Worm (Caenorhabditis elegans) whole organism, early embryonic: ENCODE data around the gene haly-1.

ENCODE experiments used
- B0310.2 ChIP-seq: sonication (generic microtip); optimal IDR thresholded peaks from 2 replicates; lab custom pipeline; 2016; ENCODE audit warnings: mild to moderate bottlenecking, missing genetic modification characterization, missing compliant biosample characterization
- F13C5.2 ChIP-seq: sonication (generic microtip); optimal IDR thresholded peaks from 2 replicates; lab custom pipeline; 2017; ENCODE audit warnings: mild to moderate bottlenecking, missing genetic modification characterization, inconsistent platforms, missing compliant biosample characterization
- aly-1 ChIP-seq: sonication (generic microtip); optimal IDR thresholded peaks from 2 replicates; lab custom pipeline; 2016; ENCODE audit warnings: missing genetic modification characterization, missing compliant biosample characterization
- ama-1 ChIP-seq: fragments of 150-350 bp; optimal IDR thresholded peaks from 2 replicates; lab custom pipeline; 2014
- ceh-13 ChIP-seq: fragments of 200-800 bp; sonication (Bioruptor generic); optimal IDR thresholded peaks from 2 replicates; lab custom pipeline; 2018; ENCODE audit warnings: mild to moderate bottlenecking, missing genetic modification characterization, missing compliant biosample characterization
- ceh-36 ChIP-seq: sonication (generic microtip); optimal IDR thresholded peaks from 2 replicates; lab custom pipeline; 2016; ENCODE audit warnings: missing genetic modification characterization, inconsistent platforms, missing compliant biosample characterization
- ets-7 ChIP-seq: sonication (generic microtip); optimal IDR thresholded peaks from 2 replicates; lab custom pipeline; 2016; ENCODE audit warnings: missing genotype, missing genetic modification characterization, missing compliant biosample characterization
- flt-1 ChIP-seq: fragments of 200-800 bp; sonication (Bioruptor generic); IDR thresholded peaks from 2 replicates; pipeline ENCODE4 v1.3.6; 2022; ENCODE audit warnings: missing genetic modification characterization, missing compliant biosample characterization
- hmbx-1 ChIP-seq: sonication (generic microtip); optimal IDR thresholded peaks from 2 replicates; lab custom pipeline; 2016; ENCODE audit warnings: mild to moderate bottlenecking, missing genetic modification characterization, missing compliant biosample characterization
- hmg-4 ChIP-seq: fragments of 200-800 bp; sonication (Bioruptor generic); optimal IDR thresholded peaks from 2 replicates; lab custom pipeline; 2018; ENCODE audit warnings: mild to moderate bottlenecking, missing genetic modification characterization, missing compliant biosample characterization
- hnd-1 ChIP-seq: sonication (generic microtip); optimal IDR thresholded peaks from 2 replicates; lab custom pipeline; 2016; ENCODE audit warnings: missing genetic modification characterization, missing compliant biosample characterization
- pes-1 ChIP-seq: fragments of 200-800 bp; sonication (Bioruptor generic); IDR thresholded peaks from 2 replicates; pipeline ENCODE4 v1.3.6; 2022; ENCODE audit warnings: missing genetic modification reagents, missing genetic modification characterization, missing compliant biosample characterization
- scrt-1 ChIP-seq: fragments of 200-800 bp; sonication (Bioruptor generic); IDR thresholded peaks from 2 replicates; pipeline ENCODE4 v1.3.6; 2022; ENCODE audit warnings: missing genetic modification characterization, missing compliant biosample characterization
- sea-1 ChIP-seq: fragments of 200-800 bp; sonication (Bioruptor generic); conservative IDR thresholded peaks from 2 replicates; pipeline ENCODE4 v1.3.6; 2022; ENCODE audit warnings: missing genetic modification characterization, missing compliant biosample characterization
- tbx-11 ChIP-seq: fragments of 200-800 bp; sonication (Bioruptor generic); IDR thresholded peaks from 2 replicates; pipeline ENCODE4 v1.3.6; 2022; ENCODE audit warnings: missing genetic modification characterization, missing compliant biosample characterization
- tbx-37 ChIP-seq: fragments of 200-800 bp; sonication (Bioruptor generic); conservative IDR thresholded peaks from 2 replicates; pipeline ENCODE4 v1.3.6; 2022; ENCODE audit warnings: missing genetic modification reagents, missing genetic modification characterization, missing compliant biosample characterization
- tra-4 ChIP-seq: sonication (generic microtip); optimal IDR thresholded peaks from 2 replicates; lab custom pipeline; 2017; ENCODE audit warnings: missing genetic modification characterization, missing compliant biosample characterization

Gene haly-1

DNA sequence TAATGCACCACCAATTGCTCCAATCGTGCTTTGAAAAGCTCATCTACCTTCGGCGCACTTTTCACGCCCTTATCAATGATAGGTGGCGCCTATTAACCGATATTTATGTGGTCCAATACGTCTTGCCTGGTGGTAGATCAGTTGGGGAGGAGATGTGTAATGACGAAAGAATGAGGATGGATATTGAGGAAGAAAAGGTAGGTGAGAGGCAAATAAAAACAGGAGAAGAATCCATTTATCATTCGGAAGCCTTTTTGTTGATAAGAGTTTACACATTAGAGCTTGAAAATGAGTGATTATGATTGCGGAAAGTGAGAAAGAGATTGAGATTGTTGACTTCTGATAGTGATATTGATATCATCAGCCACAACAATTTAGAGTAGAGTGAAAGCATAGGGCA, 11.0 kb upstream of the haly-1 start:
- no peak for TF ChIP-seq hmg-4 (GFP tag; lab: Kevin White, UChicago)
- TF ChIP-seq ceh-36 (tag; lab: Kevin White, UChicago), result no peak

- no peak for TF ChIP-seq F13C5.2
- TF ChIP-seq tbx-11, result no peak
- TF ChIP-seq B0310.2, result no peak
- no peak for TF ChIP-seq ama-1 (lab: Kevin White, UChicago)
- TF ChIP-seq hmbx-1 (tag; lab: Kevin White, UChicago), result no peak
- TF ChIP-seq hnd-1 (tag; lab: Kevin White, UChicago), result no peak
- TF ChIP-seq tbx-37 (GFP tag; lab: Robert Waterston, UW), result no peak
- no peak for TF ChIP-seq sea-1 (GFP tag; lab: Robert Waterston, UW)
- TF ChIP-seq tra-4 (tag; lab: Kevin White, UChicago), result no peak
- no peak for TF ChIP-seq pes-1 (GFP tag; lab: Robert Waterston, UW)
- no peak for TF ChIP-seq scrt-1 (GFP tag; lab: Robert Waterston, UW)
- no peak for TF ChIP-seq flt-1
- TF ChIP-seq ceh-36 (tag; lab: Kevin White, UChicago), result no peak
- TF ChIP-seq ets-7 (tag; lab: Kevin White, UChicago), result no peak
These were observed 7.0 kb upstream of the haly-1 start for ce11 chrX:10903416-10903815.

ce11 chrX:10902723-10903322, 6.4 kb upstream of the haly-1 start, which contains the start of gene acbp-3:
Gene acbp-3 (plus strand): TSS chrX:10903272.
- no peak for TF ChIP-seq tra-4 (tag; lab: Kevin White, UChicago)
- no peak for TF ChIP-seq tbx-11
- TF ChIP-seq hmbx-1 (tag; lab: Kevin White, UChicago), result no peak
- TF ChIP-seq ceh-13 (GFP tag; lab: Kevin White, UChicago), result no peak
- no peak for TF ChIP-seq sea-1 (GFP tag; lab: Robert Waterston, UW)
- TF ChIP-seq ets-7 (tag; lab: Kevin White, UChicago), result no peak
- TF ChIP-seq ceh-36 (tag; lab: Kevin White, UChicago), result no peak
- no peak for TF ChIP-seq pes-1 (GFP tag; lab: Robert Waterston, UW)
- TF ChIP-seq F13C5.2, result no peak
- no peak for TF ChIP-seq scrt-1 (GFP tag; lab: Robert Waterston, UW)
- no peak for TF ChIP-seq tbx-37 (GFP tag; lab: Robert Waterston, UW)
- TF ChIP-seq aly-1 (tag; lab: Kevin White, UChicago), result no peak
- TF ChIP-seq hnd-1 (tag; lab: Kevin White, UChicago), result no peak

DNA sequence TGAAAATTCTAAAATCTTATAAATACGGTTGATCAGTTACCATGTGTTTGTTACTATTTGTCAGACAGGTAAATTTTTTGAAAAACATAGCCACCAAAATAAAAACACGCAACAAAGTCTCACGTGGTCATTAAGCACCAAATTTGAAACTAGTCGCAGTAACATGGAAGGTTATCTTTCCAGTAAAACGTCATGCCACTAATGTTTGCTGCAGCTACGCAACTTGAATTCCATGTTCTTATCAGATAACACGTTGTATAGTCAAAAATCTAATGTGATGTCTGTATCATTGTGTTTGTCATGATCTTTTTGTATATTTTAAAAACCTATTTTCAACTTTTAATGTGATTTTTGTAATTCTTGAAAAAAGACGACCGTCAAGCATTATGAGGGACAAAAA, 5.4 kb upstream of the haly-1 start:
- TF ChIP-seq tbx-37 (GFP tag; lab: Robert Waterston, UW) (no peak), hmbx-1 (tag; lab: Kevin White, UChicago) (no peak), tra-4 (tag; lab: Kevin White, UChicago) (no peak), ama-1 (lab: Kevin White, UChicago) (no peak), hnd-1 (tag; lab: Kevin White, UChicago) (no peak), aly-1 (tag; lab: Kevin White, UChicago) (no peak), scrt-1 (GFP tag; lab: Robert Waterston, UW) (no peak), pes-1 (GFP tag; lab: Robert Waterston, UW) (no peak), sea-1 (GFP tag; lab: Robert Waterston, UW) (no peak), hmg-4 (GFP tag; lab: Kevin White, UChicago) (no peak), ceh-13 (GFP tag; lab: Kevin White, UChicago) (no peak), flt-1 (no peak), tbx-11 (no peak), B0310.2 (no peak), F13C5.2 (no peak), ets-7 (tag; lab: Kevin White, UChicago) (no peak)

DNA sequence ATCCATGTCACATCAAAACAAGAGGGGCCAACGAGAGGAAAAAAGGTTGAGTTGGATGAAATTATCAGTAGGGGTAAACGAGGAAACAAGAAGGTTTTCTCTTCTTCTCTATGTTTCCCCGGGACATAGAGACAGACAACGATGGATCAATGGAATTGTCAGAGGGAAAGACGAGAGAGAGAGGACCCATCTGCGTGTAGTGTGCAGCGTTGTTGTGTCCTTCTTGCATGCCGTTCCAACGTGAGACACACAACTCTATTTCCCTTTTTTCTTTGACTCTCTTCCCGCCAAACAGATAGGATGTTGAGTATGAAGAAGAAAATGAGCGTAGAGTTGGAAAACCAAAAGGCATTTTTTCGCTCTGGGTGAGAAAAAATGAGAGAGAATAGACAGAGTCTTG, 4.6 kb upstream of the haly-1 start:
- TF ChIP-seq sea-1 (GFP tag; lab: Robert Waterston, UW) (no peak), hmg-4 (GFP tag; lab: Kevin White, UChicago) (peak; percentile 85), F13C5.2 (peak; percentile 16)

- TF ChIP-seq pes-1 (GFP tag; lab: Robert Waterston, UW), result no peak
- no peak for TF ChIP-seq B0310.2
- TF ChIP-seq tbx-37 (GFP tag; lab: Robert Waterston, UW), result no peak
- TF ChIP-seq ets-7 (tag; lab: Kevin White, UChicago), result no peak
- no peak for TF ChIP-seq ceh-13 (GFP tag; lab: Kevin White, UChicago)
- TF ChIP-seq aly-1 (tag; lab: Kevin White, UChicago), result no peak
- TF ChIP-seq hmg-4 (GFP tag; lab: Kevin White, UChicago), result no peak
- TF ChIP-seq sea-1 (GFP tag; lab: Robert Waterston, UW), result peak; percentile 77
- no peak for TF ChIP-seq tra-4 (tag; lab: Kevin White, UChicago)
- TF ChIP-seq F13C5.2, result peak; percentile 43
- no peak for TF ChIP-seq tbx-11
- TF ChIP-seq flt-1, result 0 out of 2 replicates have a peak, but pooled peaks have one; percentile 46
- TF ChIP-seq ceh-36 (tag; lab: Kevin White, UChicago), result peak; percentile 39
- no peak for TF ChIP-seq hnd-1 (tag; lab: Kevin White, UChicago)
These were observed 3.8 kb upstream of the haly-1 start, which contains the start of gene suca-1 for ce11 chrX:10900079-10900724. Gene suca-1 (minus strand): TSS chrX:10900114.

ce11 chrX:10891890-10892289, 4.5 kb downstream of the haly-1 start, which contains the start of gene F47B10.3:
Gene F47B10.3 (plus strand): TSS chrX:10892190.
- no peak for TF ChIP-seq tbx-11
- no peak for TF ChIP-seq flt-1
- TF ChIP-seq sea-1 (GFP tag; lab: Robert Waterston, UW), result no peak
- no peak for TF ChIP-seq ama-1 (lab: Kevin White, UChicago)
- no peak for TF ChIP-seq hnd-1 (tag; lab: Kevin White, UChicago)
- no peak for TF ChIP-seq scrt-1 (GFP tag; lab: Robert Waterston, UW)
- TF ChIP-seq aly-1 (tag; lab: Kevin White, UChicago), result no peak
- no peak for TF ChIP-seq pes-1 (GFP tag; lab: Robert Waterston, UW)
- TF ChIP-seq ets-7 (tag; lab: Kevin White, UChicago), result no peak
- no peak for TF ChIP-seq tra-4 (tag; lab: Kevin White, UChicago)
- TF ChIP-seq F13C5.2, result no peak
- TF ChIP-seq ceh-13 (GFP tag; lab: Kevin White, UChicago), result no peak
